Worm (Caenorhabditis elegans) whole organism, L1 larva: ENCODE results near the gene lron-5.

Experiments used
- Y116A8C.19 ChIP-seq: sonication (generic microtip); optimal IDR thresholded peaks from 2 replicates; lab custom pipeline; 2016; ENCODE audit warnings: missing compliant biosample characterization, missing genetic modification characterization, borderline replicate concordance
- blmp-1 ChIP-seq: fragments of 150-350 bp; optimal IDR thresholded peaks from 2 replicates; lab custom pipeline; 2014; ENCODE audit warnings: missing biosample characterization, missing genetic modification characterization
- fkh-10 ChIP-seq: sonication (generic microtip); optimal IDR thresholded peaks from 2 replicates; lab custom pipeline; 2017; ENCODE audit warnings: missing biosample characterization, missing genetic modification reagents, missing genetic modification characterization
- nhr-237 ChIP-seq: fragments of 150-350 bp; optimal IDR thresholded peaks from 2 replicates; lab custom pipeline; 2014; ENCODE audit warnings: missing biosample characterization, missing genetic modification characterization
- nhr-76 ChIP-seq: sonication (generic microtip); optimal IDR thresholded peaks from 2 replicates; lab custom pipeline; 2017; ENCODE audit warnings: missing biosample characterization, missing genetic modification characterization

DNA sequence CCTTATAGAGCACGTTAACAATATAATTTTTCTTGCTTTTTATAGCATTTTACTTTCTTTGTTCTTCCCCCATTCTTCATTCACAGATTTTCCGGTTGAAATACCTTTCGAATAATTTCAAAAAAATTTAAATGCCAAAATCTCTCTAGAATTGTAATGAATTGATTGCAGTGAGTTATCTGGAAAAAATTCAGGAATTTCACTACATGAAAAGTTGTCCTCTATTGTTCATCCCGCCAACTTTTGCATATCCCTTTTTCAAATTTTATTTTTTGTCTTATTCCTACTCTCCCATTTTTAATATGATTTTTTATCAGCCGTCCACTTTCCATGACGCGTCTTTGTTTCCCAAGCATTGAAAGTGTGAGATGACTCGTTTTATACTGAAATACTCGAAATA, 30.5 kb downstream of the lron-5 start:
- TF ChIP-seq Y116A8C.19 (tag; lab: Kevin White, UChicago) (no peak), nhr-76 (tag; lab: Kevin White, UChicago) (no peak), nhr-237 (tag; lab: Kevin White, UChicago) (no peak), blmp-1 (tag; lab: Kevin White, UChicago) (no peak), fkh-10 (no peak)
